Worm (Caenorhabditis elegans) whole organism, late embryonic: Measurements from ENCODE around the gene fbxc-20.

Experiments used
- ceh-24 ChIP-seq: sonication (generic microtip); optimal IDR thresholded peaks from 2 replicates; lab custom pipeline; 2016; ENCODE audit warnings: mild to moderate bottlenecking, missing genetic modification characterization, missing compliant biosample characterization
- ceh-31 ChIP-seq: sonication (generic microtip); optimal IDR thresholded peaks from 2 replicates; lab custom pipeline; 2016; ENCODE audit warnings: missing genetic modification characterization, missing compliant biosample characterization
- elt-4 ChIP-seq: sonication (generic microtip); optimal IDR thresholded peaks from 2 replicates; lab custom pipeline; 2016; ENCODE audit warnings: missing genetic modification characterization, missing compliant biosample characterization
- fkh-10 ChIP-seq: fragments of 150-350 bp; optimal IDR thresholded peaks from 2 replicates; lab custom pipeline; 2014; ENCODE audit warnings: missing biosample characterization, missing genetic modification reagents, missing genetic modification characterization
- ref-2 ChIP-seq: sonication (generic microtip); optimal IDR thresholded peaks from 2 replicates; lab custom pipeline; 2016; ENCODE audit warnings: missing genetic modification characterization, missing compliant biosample characterization
- rnt-1 ChIP-seq: sonication (generic microtip); optimal IDR thresholded peaks from 2 replicates; lab custom pipeline; 2016; ENCODE audit warnings: missing genetic modification characterization, missing compliant biosample characterization

DNA sequence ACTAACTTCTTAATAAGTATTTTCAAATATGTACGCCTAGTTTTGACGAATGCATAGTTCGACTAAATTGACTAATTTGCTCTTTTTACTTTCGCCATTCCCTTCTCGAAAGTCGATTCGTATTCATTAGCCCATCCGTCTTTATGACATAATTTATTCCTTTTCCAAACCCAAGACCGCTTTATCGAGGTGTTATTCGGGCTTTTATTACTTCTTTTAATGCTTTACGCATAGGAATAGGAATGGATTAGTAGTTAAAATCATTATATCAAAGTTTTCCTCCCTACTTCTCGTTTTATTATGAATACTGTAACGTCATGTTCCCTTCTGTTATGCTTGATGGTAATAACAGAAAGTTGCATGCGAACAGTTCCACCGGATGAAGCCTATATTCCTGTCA lies 44.0 kb upstream of the fbxc-20 start, which contains the start of gene F16G10.2:
- TF ChIP-seq ceh-24 (tag; lab: Kevin White, UChicago), result no peak
- no peak for TF ChIP-seq ref-2
- no peak for TF ChIP-seq rnt-1
- TF ChIP-seq elt-4, result no peak
- TF ChIP-seq ceh-31 (tag; lab: Kevin White, UChicago), result no peak
- no peak for TF ChIP-seq fkh-10 (GFP tag; lab: Kevin White, UChicago)
